Fruit fly (Drosophila melanogaster): ENCODE measurements around the gene crn.

crn gene

DNA sequence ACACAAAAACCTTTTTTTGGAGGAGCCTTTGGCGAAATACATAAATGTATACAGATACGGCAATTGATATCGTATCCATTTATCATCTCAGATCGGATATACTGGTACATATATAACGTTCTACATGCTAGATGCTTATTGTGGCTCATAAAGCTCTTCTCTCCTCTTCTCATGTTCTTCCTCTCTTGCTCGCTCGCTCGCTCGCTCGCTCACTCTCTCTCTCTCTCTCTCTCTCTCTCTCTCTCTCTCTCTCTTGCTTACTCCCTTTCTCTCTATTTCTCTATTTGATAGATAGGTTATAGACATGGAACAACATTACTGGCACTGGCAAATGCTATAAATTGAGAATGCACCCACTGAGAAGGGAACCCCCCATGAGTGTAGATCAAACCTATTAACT lies 5.3 kb upstream of the crn start:
- TF ChIP-seq insv (optimal IDR thresholded peaks at IDR 0.05) (no peak), psq (optimal IDR thresholded peaks at IDR 0.05) (no peak), Myc (optimal IDR thresholded peaks at IDR 0.05) (no peak), ttk (optimal IDR thresholded peaks at IDR 0.05) (no peak), Sin3A (optimal IDR thresholded peaks at IDR 0.05) (no peak), h (optimal IDR thresholded peaks at IDR 0.05) (no peak)

DNA sequence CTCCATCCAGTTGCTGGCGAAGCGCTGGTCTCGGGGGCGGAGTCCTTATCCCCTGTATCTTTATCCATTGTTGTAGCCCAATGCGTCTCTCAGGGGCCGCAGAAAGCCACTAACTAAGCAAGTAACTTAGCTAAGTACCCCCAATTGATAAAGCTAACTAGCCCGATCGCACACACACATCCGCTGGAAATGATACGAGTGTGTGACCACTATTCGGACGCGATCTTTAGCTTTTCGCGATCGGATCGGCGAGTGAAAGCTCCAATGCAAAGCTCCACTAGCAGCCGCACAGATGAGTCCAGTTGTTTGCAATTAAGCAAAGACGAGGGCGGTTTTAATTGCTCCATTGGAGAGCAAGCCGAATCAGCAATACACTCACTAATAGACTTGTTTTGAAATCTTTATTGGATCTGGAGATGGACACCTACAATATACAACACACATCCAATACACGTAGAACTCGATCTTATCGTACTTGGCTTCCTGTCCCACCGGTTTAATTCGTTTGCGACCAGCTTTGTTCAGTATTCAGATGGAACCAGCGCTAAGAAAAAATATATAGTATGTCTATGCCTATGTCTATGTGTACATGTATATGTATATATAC lies 4.3 kb upstream of the crn start, which contains the start of gene CG3091:
Gene CG3091 (minus strand): TSS at position 178 of the 607 bp plus-strand sequence.
- TF ChIP-seq h (optimal IDR thresholded peaks at IDR 0.05) (no peak), Sin3A (optimal IDR thresholded peaks at IDR 0.05) (no peak), ttk (optimal IDR thresholded peaks at IDR 0.05) (no peak), insv (optimal IDR thresholded peaks at IDR 0.05) (no peak), Myc (optimal IDR thresholded peaks at IDR 0.05) (no peak), psq (optimal IDR thresholded peaks at IDR 0.05) (no peak)

DNA sequence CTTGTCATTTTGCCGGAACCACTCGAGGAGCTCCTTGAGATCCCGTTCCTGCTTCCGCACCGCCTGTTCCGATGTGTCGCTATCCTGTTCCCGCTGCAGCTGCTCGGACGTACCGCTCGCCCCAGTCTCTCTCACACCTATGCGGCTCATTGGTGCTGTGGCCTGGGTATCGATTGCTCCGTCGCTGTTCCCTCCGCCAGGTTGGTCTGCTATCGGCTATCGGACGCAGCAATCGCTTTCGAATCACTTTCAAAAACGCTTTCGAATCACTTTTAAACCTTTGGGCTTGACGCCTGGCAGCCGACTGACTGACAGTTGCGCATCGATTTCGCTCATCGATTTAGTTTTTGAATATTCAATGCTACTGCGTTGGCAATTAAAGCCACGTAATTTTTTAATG lies 1.9 kb upstream of the crn start, which contains the start of gene CG3191:
Gene CG3191 (minus strand): TSS at position 306 of the 400 bp plus-strand sequence.
- TF ChIP-seq Sin3A (optimal IDR thresholded peaks at IDR 0.05), result no peak
- TF ChIP-seq h (optimal IDR thresholded peaks at IDR 0.05), result no peak
- TF ChIP-seq Myc (optimal IDR thresholded peaks at IDR 0.05), result no peak
- TF ChIP-seq ttk (optimal IDR thresholded peaks at IDR 0.05), result no peak
- no peak for TF ChIP-seq psq (optimal IDR thresholded peaks at IDR 0.05)
- no peak for TF ChIP-seq insv (optimal IDR thresholded peaks at IDR 0.05)

DNA sequence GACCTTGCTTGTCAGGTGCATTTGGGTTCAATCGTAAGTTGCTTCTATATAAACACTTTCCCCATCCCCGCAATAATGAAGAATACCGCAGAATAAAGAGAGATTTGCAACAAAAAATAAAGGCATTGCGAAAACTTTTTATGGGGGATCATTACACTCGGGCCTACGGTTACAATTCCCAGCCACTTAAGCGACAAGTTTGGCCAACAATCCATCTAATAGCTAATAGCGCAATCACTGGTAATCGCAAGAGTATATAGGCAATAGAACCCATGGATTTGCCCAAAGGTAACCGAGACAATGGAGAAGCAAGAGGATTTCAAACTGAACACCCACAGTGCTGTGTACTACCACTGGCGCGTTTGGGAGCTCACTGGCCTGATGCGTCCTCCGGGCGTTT lies 3.9 kb downstream of the crn start, which contains the start of gene Or2a:
Gene Or2a (plus strand): TSS at position 301 of the 400 bp plus-strand sequence.
- no peak for TF ChIP-seq Myc (optimal IDR thresholded peaks at IDR 0.05)
- no peak for TF ChIP-seq Sin3A (optimal IDR thresholded peaks at IDR 0.05)
- no peak for TF ChIP-seq ttk (optimal IDR thresholded peaks at IDR 0.05)
- TF ChIP-seq insv (optimal IDR thresholded peaks at IDR 0.05), result no peak
- TF ChIP-seq h (optimal IDR thresholded peaks at IDR 0.05), result no peak

DNA sequence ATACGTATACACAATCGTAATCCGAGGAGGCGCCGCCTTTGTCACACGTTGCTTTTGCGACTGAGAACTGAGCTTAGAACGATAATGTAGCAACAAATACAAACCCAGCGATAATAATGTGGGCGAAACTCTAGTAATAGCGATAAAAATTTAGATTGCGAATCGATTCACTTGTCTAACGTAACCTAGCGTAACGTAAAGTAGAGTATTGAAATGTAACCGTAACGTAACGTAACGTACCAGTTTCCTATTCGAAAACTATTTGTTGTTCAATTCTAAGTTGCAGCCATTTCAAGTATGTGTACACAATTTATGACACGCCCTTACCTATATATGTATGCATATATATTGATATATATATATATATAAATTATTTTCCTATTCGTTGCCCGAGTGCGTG lies 5.0 kb downstream of the crn start:
- TF ChIP-seq ttk (optimal IDR thresholded peaks at IDR 0.05), result no peak
- no peak for TF ChIP-seq h (optimal IDR thresholded peaks at IDR 0.05)
- no peak for TF ChIP-seq psq (optimal IDR thresholded peaks at IDR 0.05)
- no peak for TF ChIP-seq Myc (optimal IDR thresholded peaks at IDR 0.05)
- no peak for TF ChIP-seq Sin3A (optimal IDR thresholded peaks at IDR 0.05)
- TF ChIP-seq insv (optimal IDR thresholded peaks at IDR 0.05), result no peak

DNA sequence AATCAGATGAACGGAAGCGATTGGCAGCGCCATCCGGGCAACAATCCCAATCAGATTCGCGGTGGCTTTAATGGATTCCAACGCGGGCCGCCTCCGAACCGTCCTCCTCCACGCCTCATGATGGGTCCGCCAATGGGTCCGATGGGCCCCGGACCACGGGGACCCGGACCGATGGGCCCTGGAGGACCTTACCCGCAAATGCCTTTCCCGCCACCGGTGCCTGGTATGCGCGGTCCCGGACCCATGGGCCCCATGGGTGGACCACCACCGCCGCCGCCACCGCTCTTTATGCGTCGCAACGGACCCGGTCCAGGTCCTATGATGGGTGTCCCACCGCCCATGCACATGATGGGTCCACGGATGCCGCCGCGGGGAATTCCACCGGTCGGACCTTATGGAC lies 6.9 kb downstream of the crn start:
- TF ChIP-seq psq (optimal IDR thresholded peaks at IDR 0.05), result no peak
- TF ChIP-seq h (optimal IDR thresholded peaks at IDR 0.05), result no peak
- TF ChIP-seq Myc (optimal IDR thresholded peaks at IDR 0.05), result no peak
- no peak for TF ChIP-seq ttk (optimal IDR thresholded peaks at IDR 0.05)
- no peak for TF ChIP-seq insv (optimal IDR thresholded peaks at IDR 0.05)
- TF ChIP-seq Sin3A (optimal IDR thresholded peaks at IDR 0.05), result no peak

DNA sequence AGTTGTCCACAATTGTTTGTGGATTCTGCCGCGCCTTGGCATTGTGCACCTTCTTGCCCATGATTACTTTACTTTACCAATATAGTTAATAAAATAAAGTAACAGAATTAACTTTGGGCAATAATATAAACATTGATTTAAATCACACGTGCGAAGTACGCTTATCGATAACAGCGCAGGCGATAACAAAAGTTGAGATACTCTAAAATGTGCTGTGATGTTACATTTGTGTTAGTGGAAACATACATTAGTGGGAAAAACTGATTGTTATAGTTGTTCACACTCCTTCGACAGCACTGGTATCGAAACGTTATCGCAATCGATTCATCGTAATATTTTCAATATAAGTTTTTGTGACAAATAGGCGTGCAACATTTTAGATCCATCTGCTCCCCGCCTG lies 7.9 kb downstream of the crn start, which contains the start of gene kz:
Gene kz (minus strand): TSS at position 194 of the 400 bp plus-strand sequence.
- TF ChIP-seq Myc (optimal IDR thresholded peaks at IDR 0.05), result no peak
- TF ChIP-seq psq (optimal IDR thresholded peaks at IDR 0.05), result no peak
- no peak for TF ChIP-seq ttk (optimal IDR thresholded peaks at IDR 0.05)
- TF ChIP-seq h (optimal IDR thresholded peaks at IDR 0.05), result no peak
- TF ChIP-seq Sin3A (optimal IDR thresholded peaks at IDR 0.05), result no peak
- TF ChIP-seq insv (optimal IDR thresholded peaks at IDR 0.05), result no peak

DNA sequence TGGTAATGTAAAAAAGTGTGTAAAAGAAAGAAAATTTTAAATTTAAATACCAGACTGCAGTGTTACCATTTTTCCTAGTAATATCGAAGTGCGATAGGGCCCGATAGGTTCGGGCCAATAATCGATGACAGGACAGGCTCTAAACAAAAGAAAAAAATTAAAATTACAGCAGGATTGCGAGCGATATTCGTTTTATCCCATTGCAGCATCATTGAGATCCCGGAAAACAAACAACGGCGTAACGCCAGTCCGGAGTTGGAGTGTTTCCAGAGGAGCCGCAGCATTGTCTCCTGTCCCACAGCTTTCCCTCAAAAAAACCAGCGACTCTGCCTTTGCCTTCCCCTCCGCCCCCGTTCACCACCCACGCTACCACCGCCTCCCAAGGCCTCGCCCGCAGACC lies 24.6 kb downstream of the crn start, which contains the start of gene pcx:
Gene pcx (plus strand): TSS at position 159 of the 400 bp plus-strand sequence.
- TF ChIP-seq Sin3A (optimal IDR thresholded peaks at IDR 0.05) (no peak), Myc (optimal IDR thresholded peaks at IDR 0.05) (no peak), h (optimal IDR thresholded peaks at IDR 0.05) (no peak), ttk (optimal IDR thresholded peaks at IDR 0.05) (no peak), insv (optimal IDR thresholded peaks at IDR 0.05) (no peak), psq (optimal IDR thresholded peaks at IDR 0.05) (no peak)

DNA sequence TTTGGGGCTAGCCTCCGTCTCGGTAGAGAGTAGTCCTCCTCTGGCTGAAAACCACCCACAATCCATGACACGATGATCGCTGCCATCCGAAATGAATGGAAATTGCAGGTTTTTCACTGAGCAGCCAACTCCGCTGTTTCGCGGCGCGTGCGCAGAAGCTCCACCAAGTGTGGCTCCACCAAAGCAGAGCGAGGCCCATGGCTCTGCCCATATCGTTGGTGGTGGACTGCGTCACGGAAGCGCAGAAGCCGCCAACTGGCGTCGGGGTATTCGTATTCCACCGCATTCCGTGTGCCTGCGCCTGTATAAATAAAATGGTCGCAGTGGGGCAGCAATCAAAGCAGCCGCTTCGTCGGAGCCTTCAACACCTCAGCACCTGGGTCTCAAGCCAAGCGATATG lies 26.3 kb downstream of the crn start, which contains the start of gene CG14052:
Gene CG14052 (plus strand): TSS at position 301 of the 400 bp plus-strand sequence.
- TF ChIP-seq Sin3A (optimal IDR thresholded peaks at IDR 0.05), result no peak
- no peak for TF ChIP-seq psq (optimal IDR thresholded peaks at IDR 0.05)
- TF ChIP-seq Myc (optimal IDR thresholded peaks at IDR 0.05), result no peak

DNA sequence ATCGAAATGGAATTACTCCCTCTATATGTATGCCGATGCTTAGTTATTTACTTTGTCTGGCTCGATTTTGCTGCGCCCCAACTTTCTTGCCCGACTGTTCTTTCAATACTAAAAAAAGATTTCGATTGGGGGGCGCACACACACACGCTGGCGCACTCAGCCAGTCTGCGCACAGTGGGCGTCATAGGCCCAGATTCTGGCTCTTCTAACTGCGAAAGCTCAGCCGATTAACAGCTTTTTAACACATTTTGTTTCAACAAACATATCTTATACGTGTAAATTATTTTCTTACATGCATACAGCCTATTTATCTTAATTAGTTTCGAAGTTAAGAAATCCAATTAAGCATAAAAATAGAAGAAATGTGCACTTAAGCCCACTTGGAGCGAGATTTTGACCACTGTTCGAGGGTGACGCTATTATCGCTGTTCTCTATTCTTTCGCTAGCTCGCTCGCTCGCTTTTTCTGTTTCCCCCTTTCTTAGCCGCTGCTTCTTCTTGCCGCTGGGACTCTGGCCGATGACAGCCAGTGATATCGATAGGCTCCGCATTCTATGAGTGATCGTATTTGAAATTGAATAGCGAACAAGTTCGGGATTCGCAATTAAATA lies 27.5 kb downstream of the crn start, which contains the start of gene Vinc:
Gene Vinc (minus strand): TSS at position 387 of the 610 bp plus-strand sequence.
- TF ChIP-seq insv (optimal IDR thresholded peaks at IDR 0.05) (no peak), h (optimal IDR thresholded peaks at IDR 0.05) (no peak)

DNA sequence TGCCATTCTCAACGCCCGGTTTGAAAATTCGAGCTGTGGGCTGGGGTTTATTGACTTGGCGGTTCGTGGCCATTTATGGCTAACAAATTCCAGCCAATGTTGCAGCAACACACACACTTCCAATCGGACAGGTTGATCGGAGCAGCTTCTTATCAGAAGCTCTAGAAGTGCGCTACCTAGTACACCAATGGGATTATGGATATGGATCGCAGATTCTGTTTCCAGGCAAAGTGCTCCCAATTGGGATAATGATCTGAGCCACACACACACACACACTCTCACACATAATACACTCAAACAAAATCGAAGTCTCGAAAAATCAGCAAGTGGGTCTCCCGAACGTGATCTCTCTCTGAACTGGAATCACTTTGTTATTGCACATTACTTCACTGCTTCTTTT lies 28.2 kb downstream of the crn start:
- no peak for TF ChIP-seq Myc (optimal IDR thresholded peaks at IDR 0.05)
- TF ChIP-seq psq (optimal IDR thresholded peaks at IDR 0.05), result no peak
- TF ChIP-seq h (optimal IDR thresholded peaks at IDR 0.05), result no peak
- no peak for TF ChIP-seq ttk (optimal IDR thresholded peaks at IDR 0.05)
- TF ChIP-seq insv (optimal IDR thresholded peaks at IDR 0.05), result no peak
- TF ChIP-seq Sin3A (optimal IDR thresholded peaks at IDR 0.05), result no peak

DNA sequence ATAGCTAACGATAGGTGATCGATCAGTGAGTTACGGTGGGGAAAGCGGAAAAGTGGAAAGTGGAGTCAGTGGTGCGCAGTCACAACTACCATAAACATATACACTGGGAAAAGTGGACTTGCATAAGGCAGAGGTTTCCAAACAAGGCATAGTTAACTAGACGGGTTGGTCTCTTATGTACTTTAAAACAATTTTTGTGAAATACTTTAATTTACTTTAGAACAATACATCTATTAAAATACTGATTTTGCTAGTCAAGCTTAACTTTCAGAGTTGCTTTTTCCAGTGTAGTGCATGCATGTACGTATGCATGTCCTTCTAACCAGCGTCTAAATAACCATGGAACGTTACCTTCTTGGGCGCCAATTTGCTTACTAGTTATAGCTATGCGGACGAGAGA lies 29.9 kb downstream of the crn start:
- TF ChIP-seq psq (optimal IDR thresholded peaks at IDR 0.05), result no peak
- no peak for TF ChIP-seq Sin3A (optimal IDR thresholded peaks at IDR 0.05)
- TF ChIP-seq ttk (optimal IDR thresholded peaks at IDR 0.05), result no peak
- TF ChIP-seq h (optimal IDR thresholded peaks at IDR 0.05), result no peak
- no peak for TF ChIP-seq insv (optimal IDR thresholded peaks at IDR 0.05)
- TF ChIP-seq Myc (optimal IDR thresholded peaks at IDR 0.05), result no peak
